Worm (Caenorhabditis elegans): ENCODE results near the gene ZK105.6.

- TF ChIP-seq ama-1 (optimal IDR thresholded peaks at IDR 0.05) (no peak), pax-3 (tag; optimal IDR thresholded peaks at IDR 0.05) (no peak)
Measured at ce11 chrV:7686189-7686588, 37.7 kb downstream of the ZK105.6 start, which contains the start of the genes nhr-94 and nhr-152.

Measured in whole organism, L1 larva.